Fruit fly (Drosophila melanogaster) whole organism, embryonic: Measurements from ENCODE around the gene CG18622.

Experiments used
- BEAF-32 ChIP-seq: fragments of 200-800 bp; sonication (Bioruptor generic); optimal IDR thresholded peaks from 3 replicates; lab custom pipeline; 2017; ENCODE audit warnings: missing biosample characterization, missing genetic modification characterization, mild to moderate bottlenecking, moderate library complexity, missing genetic modification reagents
- Bgb ChIP-seq: fragments of 200-800 bp; sonication (Bioruptor generic); IDR thresholded peaks from 2 replicates; pipeline ENCODE4 v1.3.6; 2022; ENCODE audit warnings: missing biosample characterization, missing genetic modification characterization; ENCODE audit not compliant: partially characterized antibody
- CG12769 ChIP-seq: fragments of 200-800 bp; sonication (Bioruptor generic); optimal IDR thresholded peaks from 2 replicates; lab custom pipeline; 2019; ENCODE audit warnings: missing biosample characterization, mild to moderate bottlenecking, missing genetic modification characterization, moderate library complexity
- CG18011 ChIP-seq: fragments of 200-800 bp; sonication (Bioruptor generic); optimal IDR thresholded peaks from 2 replicates; lab custom pipeline; 2017; ENCODE audit warnings: missing biosample characterization, missing genetic modification characterization, mild to moderate bottlenecking, moderate library complexity, missing genotype
- CG18262 ChIP-seq: fragments of 200-800 bp; optimal IDR thresholded peaks from 3 replicates; lab custom pipeline; 2019; ENCODE audit warnings: missing biosample characterization, mild to moderate bottlenecking, missing genetic modification characterization, moderate library complexity
- CG1832 ChIP-seq: fragments of 200-800 bp; sonication (Bioruptor generic); optimal IDR thresholded peaks from 2 replicates; lab custom pipeline; 2017; ENCODE audit warnings: missing biosample characterization, mild to moderate bottlenecking, missing genetic modification characterization, inconsistent platforms
- CG2712 ChIP-seq: fragments of 200-800 bp; optimal IDR thresholded peaks from 3 replicates; lab custom pipeline; 2019; ENCODE audit warnings: missing biosample characterization, mild to moderate bottlenecking, missing genetic modification characterization, moderate library complexity
- CG30431 ChIP-seq: fragments of 200-800 bp; sonication (Bioruptor generic); optimal IDR thresholded peaks from 2 replicates; lab custom pipeline; 2017; ENCODE audit warnings: missing biosample characterization, missing genetic modification characterization
- CG3838 ChIP-seq: fragments of 200-800 bp; sonication (Bioruptor generic); optimal IDR thresholded peaks from 3 replicates; lab custom pipeline; 2016; ENCODE audit warnings: missing biosample characterization, missing genetic modification characterization
- CG4282 ChIP-seq: fragments of 200-800 bp; sonication (Bioruptor generic); optimal IDR thresholded peaks from 2 replicates; lab custom pipeline; 2016; ENCODE audit warnings: missing biosample characterization, missing genetic modification characterization
- CG4360 ChIP-seq: fragments of 200-800 bp; sonication (Bioruptor generic); IDR thresholded peaks from 2 replicates; pipeline ENCODE4 v1.3.6; 2022; ENCODE audit warnings: missing biosample characterization, missing genetic modification characterization
- CG4707 ChIP-seq: fragments of 200-800 bp; sonication (Bioruptor generic); optimal IDR thresholded peaks from 2 replicates; lab custom pipeline; 2018; ENCODE audit warnings: missing biosample characterization, mild to moderate bottlenecking, missing genetic modification characterization, moderate library complexity
- CG6683 ChIP-seq: fragments of 200-800 bp; sonication (Bioruptor generic); optimal IDR thresholded peaks from 2 replicates; lab custom pipeline; 2017; ENCODE audit warnings: missing biosample characterization, mild to moderate bottlenecking, missing genetic modification characterization, missing genetic modification reagents
- CG7745 ChIP-seq: fragments of 200-800 bp; sonication (Bioruptor generic); optimal IDR thresholded peaks from 2 replicates; lab custom pipeline; 2018; ENCODE audit warnings: missing biosample characterization, mild to moderate bottlenecking, missing genetic modification characterization, moderate library complexity
- CG8388 ChIP-seq: fragments of 200-800 bp; sonication (Bioruptor generic); optimal IDR thresholded peaks from 2 replicates; lab custom pipeline; 2019; ENCODE audit warnings: missing biosample characterization, mild to moderate bottlenecking, missing genetic modification characterization, moderate library complexity
- CHES-1-like ChIP-seq: fragments of 200-800 bp; sonication (Bioruptor generic); optimal IDR thresholded peaks from 2 replicates; lab custom pipeline; 2016; ENCODE audit warnings: missing biosample characterization, missing genetic modification characterization
- Deaf1 ChIP-seq: fragments of 200-800 bp; optimal IDR thresholded peaks from 3 replicates; lab custom pipeline; 2019; ENCODE audit warnings: missing biosample characterization, mild to moderate bottlenecking, missing genetic modification characterization, moderate library complexity
- E2f2 ChIP-seq: fragments of 200-800 bp; sonication (Bioruptor generic); IDR thresholded peaks from 2 replicates; pipeline ENCODE4 v1.3.6; 2022; ENCODE audit warnings: missing biosample characterization, missing genetic modification characterization
- Eip74EF ChIP-seq, 2 experiments: fragments of 200-800 bp in 1 of 2; fragments of >200 bp in 1 of 2; sonication (Bioruptor generic) in 1 of 2; optimal IDR thresholded peaks; 2 replicates each; lab custom pipeline; 2017 to 2019; ENCODE audit warnings: missing biosample characterization in 2 of 2, missing genetic modification characterization in 2 of 2, mild to moderate bottlenecking in 1 of 2, moderate library complexity in 1 of 2
- Ets65A ChIP-seq: fragments of 200-800 bp; sonication (Bioruptor generic); peaks from one replicate; lab custom pipeline; 2016; ENCODE audit warnings: missing biosample characterization, missing genetic modification characterization
- Fer1 ChIP-seq: fragments of 200-800 bp; sonication (Bioruptor generic); optimal IDR thresholded peaks from 2 replicates; lab custom pipeline; 2017; ENCODE audit warnings: missing biosample characterization, mild to moderate bottlenecking, missing genetic modification characterization
- Lhr ChIP-seq: fragments of 200-800 bp; sonication (Bioruptor generic); optimal IDR thresholded peaks from 3 replicates; lab custom pipeline; 2017; ENCODE audit warnings: mild to moderate bottlenecking, missing biosample characterization, missing genetic modification reagents, missing genetic modification characterization
- MTF-1 ChIP-seq: fragments of 200-800 bp; sonication (Bioruptor generic); optimal IDR thresholded peaks from 2 replicates; lab custom pipeline; 2018; ENCODE audit warnings: missing biosample characterization, mild to moderate bottlenecking, missing genetic modification characterization, borderline replicate concordance
- Myb ChIP-seq: fragments of 200-800 bp; sonication (Bioruptor generic); optimal IDR thresholded peaks from 2 replicates; lab custom pipeline; 2016; ENCODE audit warnings: missing biosample characterization, missing genetic modification characterization
- Nf-YC ChIP-seq: fragments of 200-800 bp; optimal IDR thresholded peaks from 3 replicates; lab custom pipeline; 2019; ENCODE audit warnings: missing biosample characterization, mild to moderate bottlenecking, missing genetic modification characterization, moderate library complexity
- Rx ChIP-seq: fragments of 200-800 bp; sonication (Bioruptor generic); IDR thresholded peaks from 2 replicates; pipeline ENCODE4 v1.3.6; 2022; ENCODE audit warnings: missing biosample characterization, missing genetic modification characterization
- Six4 ChIP-seq: fragments of 200-800 bp; sonication (Bioruptor generic); optimal IDR thresholded peaks from 2 replicates; lab custom pipeline; 2016; ENCODE audit warnings: missing biosample characterization, missing genetic modification characterization
- Sox102F ChIP-seq: fragments of 200-800 bp; sonication (Bioruptor generic); optimal IDR thresholded peaks from 2 replicates; lab custom pipeline; 2018; ENCODE audit warnings: missing biosample characterization, mild to moderate bottlenecking, missing genetic modification characterization, moderate library complexity
- cad ChIP-seq: fragments of >200 bp; optimal IDR thresholded peaks from 2 replicates; lab custom pipeline; 2017; ENCODE audit warnings: missing biosample characterization, missing genetic modification characterization
- croc ChIP-seq: fragments of 200-800 bp; sonication (Bioruptor generic); conservative IDR thresholded peaks from 3 replicates; pipeline ENCODE4 v1.3.6; 2022; ENCODE audit warnings: missing biosample characterization, missing genetic modification characterization
- danr ChIP-seq: fragments of 200-800 bp; sonication (Bioruptor generic); IDR thresholded peaks from 2 replicates; pipeline ENCODE4 v1.3.6; 2022; ENCODE audit warnings: missing biosample characterization, missing genetic modification characterization
- dysf ChIP-seq: fragments of 200-800 bp; sonication (Bioruptor generic); IDR thresholded peaks from 3 replicates; pipeline ENCODE4 v1.3.6; 2022; ENCODE audit warnings: missing biosample characterization, missing genetic modification characterization
- ems ChIP-seq: fragments of 200-800 bp; sonication (Bioruptor generic); optimal IDR thresholded peaks from 3 replicates; lab custom pipeline; 2016; ENCODE audit warnings: missing biosample characterization, missing genetic modification characterization
- fu2 ChIP-seq: fragments of 200-800 bp; sonication (Bioruptor generic); optimal IDR thresholded peaks from 2 replicates; lab custom pipeline; 2016; ENCODE audit warnings: missing biosample characterization, missing genetic modification characterization
- gcm ChIP-seq: fragments of 200-800 bp; sonication (Bioruptor generic); optimal IDR thresholded peaks from 2 replicates; lab custom pipeline; 2019; ENCODE audit warnings: missing biosample characterization, mild to moderate bottlenecking, missing genetic modification characterization, moderate library complexity
- gsb ChIP-seq: fragments of 200-800 bp; sonication (Bioruptor generic); IDR thresholded peaks from 2 replicates; pipeline ENCODE4 v1.3.6; 2022; ENCODE audit warnings: missing biosample characterization, missing genetic modification characterization
- ham ChIP-seq: fragments of 200-800 bp; sonication (Bioruptor generic); IDR thresholded peaks from 2 replicates; pipeline ENCODE4 v1.3.6; 2022; ENCODE audit warnings: missing biosample characterization, missing genetic modification characterization
- hkb ChIP-seq, 2 experiments: fragments of 200-800 bp in 1 of 2; fragments of >200 bp in 1 of 2; sonication (Bioruptor generic) in 1 of 2; IDR thresholded peaks in 1 of 2; optimal IDR thresholded peaks in 1 of 2; 2 replicates each; pipeline versions ENCODE4 v1.3.6 to Lab custom; 2017 to 2022; ENCODE audit warnings: missing biosample characterization in 1 of 2, missing genetic modification characterization in 1 of 2
- kay ChIP-seq: fragments of 200-800 bp; sonication (Bioruptor generic); optimal IDR thresholded peaks from 2 replicates; lab custom pipeline; 2016; ENCODE audit warnings: missing biosample characterization, missing genetic modification characterization
- pb ChIP-seq: fragments of 200-800 bp; sonication (Bioruptor generic); optimal IDR thresholded peaks from 3 replicates; lab custom pipeline; 2016; ENCODE audit warnings: missing biosample characterization, missing genetic modification characterization
- pho ChIP-seq: fragments of 200-800 bp; sonication (Bioruptor generic); optimal IDR thresholded peaks from 2 replicates; lab custom pipeline; 2016; ENCODE audit warnings: missing biosample characterization, missing genetic modification characterization
- ranshi ChIP-seq: fragments of 200-800 bp; sonication (Bioruptor generic); IDR thresholded peaks from 2 replicates; pipeline ENCODE4 v1.3.6; 2022; ENCODE audit warnings: missing biosample characterization, missing genetic modification characterization
- ro ChIP-seq: fragments of 200-800 bp; sonication (Bioruptor generic); IDR thresholded peaks from 2 replicates; pipeline ENCODE4 v1.3.6; 2022; ENCODE audit warnings: missing biosample characterization, missing genetic modification characterization
- sens-2 ChIP-seq: fragments of 200-800 bp; sonication (Bioruptor generic); IDR thresholded peaks from 2 replicates; pipeline ENCODE4 v1.3.6; 2022; ENCODE audit warnings: missing biosample characterization, missing genetic modification characterization
- seq ChIP-seq: fragments of 200-800 bp; sonication (Bioruptor generic); IDR thresholded peaks from 2 replicates; pipeline ENCODE4 v1.3.6; 2022; ENCODE audit warnings: missing biosample characterization, missing genetic modification characterization
- shn ChIP-seq: fragments of 200-800 bp; sonication (Bioruptor generic); optimal IDR thresholded peaks from 3 replicates; lab custom pipeline; 2016; ENCODE audit warnings: missing biosample characterization, missing genetic modification characterization
- slbo ChIP-seq: fragments of 200-800 bp; sonication (Bioruptor generic); IDR thresholded peaks from 2 replicates; pipeline ENCODE4 v1.3.6; 2022; ENCODE audit warnings: missing biosample characterization, missing genetic modification characterization
- stc ChIP-seq: fragments of 200-800 bp; sonication (Bioruptor generic); IDR thresholded peaks from 2 replicates; pipeline ENCODE4 v1.3.6; 2022; ENCODE audit warnings: missing biosample characterization, missing genetic modification characterization
- sug ChIP-seq: fragments of 200-800 bp; optimal IDR thresholded peaks from 2 replicates; lab custom pipeline; 2019; ENCODE audit warnings: missing biosample characterization, mild to moderate bottlenecking, missing genetic modification characterization, moderate library complexity

Gene CG18622

dm6 chr3R:17002218-17003110 is 14.9 kb upstream of the CG18622 start, which contains the start of the genes Sf3a1 and Irc (continued):
- peak; percentile 65 for TF ChIP-seq CG12769 (tag; lab: Kevin White, UChicago)
- no peak for TF ChIP-seq CG7745
- no peak for TF ChIP-seq MTF-1 (GFP tag; lab: Kevin White, UChicago)
- peak; percentile 22 for TF ChIP-seq Nf-YC
- TF ChIP-seq CG3838 (GFP tag; lab: Kevin White, UChicago): no peak
- no peak for TF ChIP-seq CG30431 (GFP tag; lab: Kevin White, UChicago)
- no peak for TF ChIP-seq CG4707 (GFP tag; lab: Kevin White, UChicago)
- peak; percentile 72 for TF ChIP-seq Lhr (GFP tag; lab: Kevin White, UChicago)
- TF ChIP-seq CG4360 (GFP tag; lab: Robert Waterston, UW): no peak
- peak; percentile 9 for TF ChIP-seq Fer1 (GFP tag; lab: Kevin White, UChicago)
- no peak for TF ChIP-seq fu2
- TF ChIP-seq ham (GFP tag; lab: Robert Waterston, UW): no peak
- no peak for TF ChIP-seq Rx (GFP tag; lab: Robert Waterston, UW)
- peak; percentile 50 for TF ChIP-seq sug
- TF ChIP-seq Bgb (GFP tag; lab: Robert Waterston, UW): peak; percentile 98
- TF ChIP-seq CG2712 (tag; lab: Kevin White, UChicago): peak; percentile 51
- TF ChIP-seq Deaf1 (tag; lab: Kevin White, UChicago): peak; percentile 41
- TF ChIP-seq Eip74EF (GFP tag; optimal IDR thresholded peaks at IDR 0.05; lab: Kevin White, UChicago): peak in 1 of 2 experiments; percentile 29
- peak; percentile 41 for TF ChIP-seq Myb (GFP tag; lab: Kevin White, UChicago)
- peak; percentile 49 for TF ChIP-seq ems (GFP tag; lab: Kevin White, UChicago)
- TF ChIP-seq seq (GFP tag; lab: Robert Waterston, UW): no peak
- no peak for TF ChIP-seq stc (GFP tag; lab: Robert Waterston, UW)
- peak; percentile 96 for TF ChIP-seq BEAF-32
- TF ChIP-seq sens-2: no peak
- peak; percentile 3 for TF ChIP-seq CG18262 (tag; lab: Kevin White, UChicago)
- TF ChIP-seq danr (GFP tag; lab: Robert Waterston, UW): no peak
- no peak for TF ChIP-seq dysf
- no peak for TF ChIP-seq CG18011 (GFP tag; lab: Kevin White, UChicago)
- TF ChIP-seq CG4282 (GFP tag; lab: Kevin White, UChicago): peak; percentile 21
- TF ChIP-seq ro: no peak
- no peak for TF ChIP-seq CG1832 (GFP tag; lab: Kevin White, UChicago)
- no peak for TF ChIP-seq cad
- peak; percentile 38 for TF ChIP-seq hkb (optimal IDR thresholded peaks at IDR 0.05; lab: Kevin White, UChicago)
- 0 out of 2 replicates have a peak, but pooled peaks have one; percentile 27 for TF ChIP-seq hkb (GFP tag; IDR thresholded peaks at IDR 0.05; lab: Robert Waterston, UW)
- TF ChIP-seq Ets65A (GFP tag; lab: Kevin White, UChicago): peak; percentile 90
- no peak for TF ChIP-seq kay (GFP tag; lab: Kevin White, UChicago)
- TF ChIP-seq Sox102F (GFP tag; lab: Kevin White, UChicago): no peak
- TF ChIP-seq croc (GFP tag; lab: Robert Waterston, UW): no peak
- no peak for TF ChIP-seq pb (GFP tag; lab: Kevin White, UChicago)
- TF ChIP-seq gcm (GFP tag; lab: Kevin White, UChicago): no peak
- TF ChIP-seq Six4 (GFP tag; lab: Kevin White, UChicago): no peak
- TF ChIP-seq gsb (GFP tag; lab: Robert Waterston, UW): no peak
- peak; percentile 26 for TF ChIP-seq pho (GFP tag; lab: Kevin White, UChicago)
- TF ChIP-seq shn (GFP tag; lab: Kevin White, UChicago): no peak
- TF ChIP-seq slbo (GFP tag; lab: Robert Waterston, UW): peak; percentile 58; the same call in 1 of the 2 replicates
- TF ChIP-seq ranshi (GFP tag; lab: Robert Waterston, UW): no peak
- TF ChIP-seq E2f2: peak; percentile 97
- no peak for TF ChIP-seq CG8388 (GFP tag; lab: Kevin White, UChicago)
- peak; percentile 36 for TF ChIP-seq CHES-1-like
- TF ChIP-seq CG6683 (GFP tag; lab: Kevin White, UChicago): no peak
